Worm (Caenorhabditis elegans) whole organism, midembryonic: ENCODE measurements around the gene orc-4.

Experiments used
- T22C8.4 ChIP-seq: fragments of 200-800 bp; sonication (Bioruptor generic); IDR thresholded peaks from 2 replicates; pipeline ENCODE4 v1.3.6; 2022; ENCODE audit warnings: missing genetic modification characterization, missing compliant biosample characterization
- cog-1 ChIP-seq: sonication (generic microtip); optimal IDR thresholded peaks from 2 replicates; lab custom pipeline; 2016; ENCODE audit warnings: missing genetic modification characterization, missing compliant biosample characterization
- flt-1 ChIP-seq: fragments of 200-800 bp; sonication (Bioruptor generic); IDR thresholded peaks from 2 replicates; pipeline ENCODE4 v1.3.6; 2022; ENCODE audit warnings: missing genetic modification characterization, missing compliant biosample characterization
- klf-2 ChIP-seq: fragments of 200-800 bp; sonication (Bioruptor generic); conservative IDR thresholded peaks from 2 replicates; pipeline ENCODE4 v1.3.6; 2022; ENCODE audit warnings: missing genetic modification reagents, missing genetic modification characterization, missing compliant biosample characterization
- med-1 ChIP-seq: sonication (generic microtip); optimal IDR thresholded peaks from 2 replicates; lab custom pipeline; 2017; ENCODE audit warnings: missing genetic modification characterization, mild to moderate bottlenecking, missing compliant biosample characterization, antibody characterized with exemption, missing genetic modification reagents; ENCODE audit not compliant: insufficient read depth
- ref-1 ChIP-seq: fragments of 200-800 bp; sonication (Bioruptor generic); conservative IDR thresholded peaks from 2 replicates; pipeline ENCODE4 v1.3.6; 2022; ENCODE audit warnings: missing genetic modification reagents, missing genetic modification characterization, missing compliant biosample characterization
- tab-1 ChIP-seq: fragments of 200-800 bp; sonication (Bioruptor generic); IDR thresholded peaks from 2 replicates; pipeline ENCODE4 v1.3.6; 2022; ENCODE audit warnings: missing genetic modification characterization, missing compliant biosample characterization
- ztf-23 ChIP-seq: fragments of 200-800 bp; sonication (Bioruptor generic); IDR thresholded peaks from 2 replicates; pipeline ENCODE4 v1.3.6; 2022; ENCODE audit warnings: missing genetic modification reagents, missing genetic modification characterization, missing compliant biosample characterization
- ztf-29 ChIP-seq: fragments of 200-800 bp; sonication (Bioruptor generic); IDR thresholded peaks from 2 replicates; pipeline ENCODE4 v1.3.6; 2022; ENCODE audit warnings: missing genetic modification reagents, missing genetic modification characterization, missing compliant biosample characterization

The orc-4 gene

DNA sequence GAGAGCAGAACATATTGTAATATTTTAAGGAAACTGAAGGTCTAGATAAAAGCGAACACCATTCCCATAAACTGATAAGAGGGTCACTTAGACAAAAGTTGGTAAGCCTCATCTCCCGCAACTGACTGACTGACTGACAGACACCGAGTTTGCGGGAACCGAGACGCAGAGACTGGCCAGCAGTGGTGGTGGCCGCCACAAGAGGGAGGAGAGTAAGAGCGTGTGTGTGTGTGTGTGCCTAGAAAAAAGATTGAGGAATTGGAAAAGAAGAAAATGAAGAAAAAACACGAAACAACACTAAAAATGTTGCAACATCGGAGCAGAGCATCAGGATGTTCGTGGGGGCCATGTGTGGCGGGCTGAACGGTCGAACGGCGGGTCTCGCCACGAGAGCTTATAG is 11.4 kb upstream of the orc-4 start:
- TF ChIP-seq flt-1 (no peak), ztf-23 (no peak), cog-1 (tag; lab: Kevin White, UChicago) (no peak), ztf-29 (no peak), tab-1 (GFP tag; lab: Robert Waterston, UW) (no peak), med-1 (GFP tag; lab: Kevin White, UChicago) (no peak)

ce11 chrIII:10636493-10637031 is 9.4 kb upstream of the orc-4 start:
- TF ChIP-seq med-1 (GFP tag; lab: Kevin White, UChicago): no peak
- no peak for TF ChIP-seq flt-1

DNA sequence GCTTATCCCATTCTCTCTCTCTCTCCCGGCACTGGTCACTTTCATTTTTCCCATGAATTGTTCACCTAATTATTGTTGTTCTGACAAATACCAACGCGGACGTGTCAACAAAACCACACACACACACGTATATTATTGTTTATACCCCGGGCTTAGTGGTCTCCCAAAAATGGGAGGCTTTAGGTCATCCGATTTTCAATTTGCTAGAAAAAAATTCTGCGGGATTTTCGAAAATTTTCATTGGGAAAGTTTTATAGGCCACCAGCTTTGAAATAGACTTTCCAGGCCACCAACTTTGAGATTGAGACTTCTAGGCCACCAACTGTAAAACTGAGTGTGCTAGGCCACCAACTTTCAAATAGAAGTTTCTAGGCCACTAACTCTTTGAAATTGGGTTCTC is 8.0 kb upstream of the orc-4 start:
- TF ChIP-seq T22C8.4 (GFP tag; lab: Robert Waterston, UW) (no peak), tab-1 (GFP tag; lab: Robert Waterston, UW) (no peak), klf-2 (no peak), ztf-23 (no peak), med-1 (GFP tag; lab: Kevin White, UChicago) (no peak), ref-1 (GFP tag; lab: Robert Waterston, UW) (no peak), ztf-29 (no peak), cog-1 (tag; lab: Kevin White, UChicago) (no peak), flt-1 (no peak)

DNA sequence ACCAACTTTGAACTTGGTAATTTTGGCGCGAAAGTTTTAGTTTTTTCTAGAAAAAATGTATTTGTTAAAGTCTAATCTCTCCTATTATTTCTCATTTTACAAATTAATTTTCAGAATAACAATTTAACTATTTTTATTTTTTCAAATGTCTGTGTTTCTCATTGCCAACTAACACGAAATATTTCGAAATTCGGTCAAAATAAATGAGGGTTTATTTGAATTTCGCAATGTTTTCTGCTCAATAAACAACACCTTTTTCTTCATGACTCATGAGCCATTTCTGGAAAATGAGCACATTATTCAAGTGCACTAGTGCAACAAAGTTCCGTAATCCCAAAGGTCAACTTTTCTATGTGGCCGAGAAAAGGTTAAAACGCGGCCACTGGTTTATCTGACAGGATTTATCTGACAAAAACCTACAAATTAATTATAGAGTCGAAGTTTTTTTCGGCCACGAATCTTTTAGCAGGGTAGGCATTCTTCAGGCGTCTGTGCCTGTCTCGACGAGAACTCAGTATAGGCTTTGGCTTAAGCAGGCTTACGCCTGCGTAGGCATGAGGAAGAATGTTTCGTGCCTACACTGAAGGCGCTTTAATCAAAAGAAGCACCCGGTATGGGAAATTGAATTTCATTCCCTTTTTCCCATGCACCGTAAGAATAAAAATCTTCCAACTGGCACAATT is 7.5 kb upstream of the orc-4 start, which contains the start of gene Y39A1A.27:
Y39A1A.27 (plus strand) TSS at position 633 of the 683 bp plus-strand sequence.
- TF ChIP-seq ztf-23 (no peak), T22C8.4 (GFP tag; lab: Robert Waterston, UW) (no peak), ztf-29 (no peak), med-1 (GFP tag; lab: Kevin White, UChicago) (no peak), tab-1 (GFP tag; lab: Robert Waterston, UW) (no peak), cog-1 (tag; lab: Kevin White, UChicago) (no peak), flt-1 (no peak), klf-2 (no peak), ref-1 (GFP tag; lab: Robert Waterston, UW) (no peak)

ce11 chrIII:10642781-10643180 is 3.2 kb upstream of the orc-4 start, which contains the start of the genes dhs-11 and orc-1:
Gene dhs-11 (minus strand): TSS chrIII:10642865.
Gene orc-1 (plus strand): TSS chrIII:10643129.
- no peak for TF ChIP-seq ref-1 (GFP tag; lab: Robert Waterston, UW)

- TF ChIP-seq ref-1 (GFP tag; lab: Robert Waterston, UW) (no peak), T22C8.4 (GFP tag; lab: Robert Waterston, UW) (no peak), klf-2 (no peak), cog-1 (tag; lab: Kevin White, UChicago) (no peak), tab-1 (GFP tag; lab: Robert Waterston, UW) (no peak), ztf-29 (no peak)
These were observed 3.2 kb downstream of the orc-4 start, which contains the start of gene emg-1 for ce11 chrIII:10649219-10649618. Gene emg-1 (plus strand): TSS chrIII:10649519.

DNA sequence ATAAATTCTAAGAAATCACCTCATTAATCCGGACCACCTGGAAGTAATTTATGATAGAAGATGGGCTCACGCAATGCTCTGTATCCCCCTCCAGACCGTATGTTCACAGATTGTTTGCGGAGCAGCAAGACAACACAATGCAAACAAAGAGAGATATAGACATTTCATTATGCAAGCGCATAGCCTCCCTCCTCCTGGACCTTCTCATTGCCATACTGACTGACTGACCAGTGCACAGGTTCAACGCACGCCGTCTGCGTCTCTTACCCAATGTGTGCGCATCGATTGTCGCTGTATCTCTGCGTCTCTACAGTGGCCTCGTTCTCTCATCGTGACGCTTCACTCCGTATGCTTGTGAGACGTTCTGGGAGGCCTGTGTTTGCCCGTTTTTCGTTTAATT is 5.7 kb downstream of the orc-4 start:
- TF ChIP-seq tab-1 (GFP tag; lab: Robert Waterston, UW): no peak
- TF ChIP-seq med-1 (GFP tag; lab: Kevin White, UChicago): no peak
- TF ChIP-seq T22C8.4 (GFP tag; lab: Robert Waterston, UW): peak; percentile 69; the same call in 1 of the 2 replicates
- TF ChIP-seq flt-1: peak; percentile 57; the same call in 1 of the 2 replicates
- TF ChIP-seq cog-1 (tag; lab: Kevin White, UChicago): peak; percentile 53
- no peak; the same call in 1 of the 2 replicates for TF ChIP-seq ztf-23

- no peak for TF ChIP-seq ref-1 (GFP tag; lab: Robert Waterston, UW)
- no peak for TF ChIP-seq ztf-23
- TF ChIP-seq cog-1 (tag; lab: Kevin White, UChicago): no peak
- TF ChIP-seq ztf-29: no peak
- TF ChIP-seq med-1 (GFP tag; lab: Kevin White, UChicago): no peak
- no peak for TF ChIP-seq tab-1 (GFP tag; lab: Robert Waterston, UW)
These were observed 6.9 kb downstream of the orc-4 start for ce11 chrIII:10652833-10653232.

DNA sequence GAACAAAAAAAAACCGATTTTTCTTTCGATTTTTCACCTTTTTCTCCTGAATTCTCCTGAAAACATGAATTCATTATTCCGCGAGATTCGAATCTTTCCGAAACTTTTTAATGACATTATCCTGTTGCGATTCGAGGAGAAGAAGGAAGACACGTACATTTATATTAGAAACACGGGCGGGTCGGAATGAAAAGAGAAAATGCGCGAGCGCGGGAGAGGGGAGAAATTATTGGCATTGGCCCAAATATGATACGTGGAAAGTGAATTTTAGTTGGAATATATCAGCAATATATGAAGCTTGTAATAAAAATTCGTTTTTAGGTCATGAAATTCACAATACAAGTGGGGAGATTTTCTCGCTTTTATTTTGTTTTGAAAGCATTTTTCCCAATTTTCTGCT is 7.5 kb downstream of the orc-4 start:
- TF ChIP-seq flt-1: no peak
- TF ChIP-seq T22C8.4 (GFP tag; lab: Robert Waterston, UW): no peak
- no peak for TF ChIP-seq med-1 (GFP tag; lab: Kevin White, UChicago)
- no peak for TF ChIP-seq ztf-29
- TF ChIP-seq klf-2: no peak
- TF ChIP-seq ztf-23: no peak
- TF ChIP-seq cog-1 (tag; lab: Kevin White, UChicago): no peak
- TF ChIP-seq tab-1 (GFP tag; lab: Robert Waterston, UW): no peak

- no peak for TF ChIP-seq ref-1 (GFP tag; lab: Robert Waterston, UW)
- no peak for TF ChIP-seq med-1 (GFP tag; lab: Kevin White, UChicago)
- TF ChIP-seq tab-1 (GFP tag; lab: Robert Waterston, UW): no peak
- no peak for TF ChIP-seq ztf-23
- no peak for TF ChIP-seq ztf-29
- TF ChIP-seq klf-2: no peak
- no peak for TF ChIP-seq T22C8.4 (GFP tag; lab: Robert Waterston, UW)
- TF ChIP-seq cog-1 (tag; lab: Kevin White, UChicago): no peak
- no peak for TF ChIP-seq flt-1
These were observed 8.7 kb downstream of the orc-4 start, which contains the start of gene cnt-2 for ce11 chrIII:10654718-10655117. Gene cnt-2 (plus strand): TSS chrIII:10655018.
